Fruit fly (Drosophila melanogaster) whole organism, embryonic: Measurements from ENCODE around the gene CG11085.

ENCODE experiments used
- Bgb ChIP-seq: fragments of 200-800 bp; sonication (Bioruptor generic); IDR thresholded peaks from 2 replicates; pipeline ENCODE4 v1.3.6; 2022; ENCODE audit warnings: missing biosample characterization, missing genetic modification characterization; ENCODE audit not compliant: partially characterized antibody
- CG10267 ChIP-seq: fragments of 200-800 bp; sonication (Bioruptor generic); optimal IDR thresholded peaks from 2 replicates; lab custom pipeline; 2018; ENCODE audit warnings: missing biosample characterization, mild to moderate bottlenecking, missing genetic modification characterization, moderate library complexity
- CG12219 ChIP-seq: fragments of 200-800 bp; sonication (Bioruptor generic); optimal IDR thresholded peaks from 3 replicates; lab custom pipeline; 2018; ENCODE audit warnings: missing biosample characterization, mild to moderate bottlenecking, missing genetic modification characterization
- CG15601 ChIP-seq: fragments of 200-800 bp; sonication (Bioruptor generic); optimal IDR thresholded peaks from 3 replicates; lab custom pipeline; 2019; ENCODE audit warnings: missing biosample characterization, mild to moderate bottlenecking, missing genetic modification characterization, moderate library complexity
- CG16779 ChIP-seq: fragments of 200-800 bp; sonication (Bioruptor generic); IDR thresholded peaks from 2 replicates; pipeline ENCODE4 v1.3.6; 2022; ENCODE audit warnings: missing biosample characterization, missing genetic modification characterization
- CG16813 ChIP-seq: fragments of 200-800 bp; sonication (Bioruptor generic); IDR thresholded peaks from 3 replicates; pipeline ENCODE4 v1.3.6; 2022; ENCODE audit warnings: missing biosample characterization, missing genetic modification characterization; ENCODE audit not compliant: partially characterized antibody
- CG17802 ChIP-seq: fragments of 200-800 bp; sonication (Bioruptor generic); optimal IDR thresholded peaks from 2 replicates; lab custom pipeline; 2018; ENCODE audit warnings: missing biosample characterization, mild to moderate bottlenecking, missing genetic modification characterization, moderate library complexity
- CG30431 ChIP-seq: fragments of 200-800 bp; sonication (Bioruptor generic); optimal IDR thresholded peaks from 2 replicates; lab custom pipeline; 2017; ENCODE audit warnings: missing biosample characterization, missing genetic modification characterization
- CG4820 ChIP-seq: fragments of 200-800 bp; sonication (Bioruptor generic); optimal IDR thresholded peaks from 3 replicates; lab custom pipeline; 2016; ENCODE audit warnings: missing biosample characterization, missing genetic modification characterization
- CG7271 ChIP-seq: fragments of 200-800 bp; sonication (Bioruptor generic); optimal IDR thresholded peaks from 2 replicates; lab custom pipeline; 2018; ENCODE audit warnings: missing biosample characterization, mild to moderate bottlenecking, missing genetic modification characterization, moderate library complexity
- CG8359 ChIP-seq: fragments of 200-800 bp; sonication (Bioruptor generic); optimal IDR thresholded peaks from 2 replicates; lab custom pipeline; 2017; ENCODE audit warnings: missing biosample characterization, mild to moderate bottlenecking, missing genetic modification characterization, borderline replicate concordance
- CG9727 ChIP-seq: fragments of 200-800 bp; sonication (Bioruptor generic); optimal IDR thresholded peaks from 3 replicates; lab custom pipeline; 2017; ENCODE audit warnings: missing biosample characterization, mild to moderate bottlenecking, missing genetic modification characterization
- Deaf1 ChIP-seq: fragments of 200-800 bp; optimal IDR thresholded peaks from 3 replicates; lab custom pipeline; 2019; ENCODE audit warnings: missing biosample characterization, mild to moderate bottlenecking, missing genetic modification characterization, moderate library complexity
- Dll ChIP-seq: fragments of 200-800 bp; sonication (Bioruptor generic); IDR thresholded peaks from 4 replicates; pipeline ENCODE4 v1.3.6; 2022; ENCODE audit warnings: missing biosample characterization, missing genetic modification characterization; ENCODE audit not compliant: partially characterized antibody
- Drgx ChIP-seq: fragments of 200-800 bp; sonication (Bioruptor generic); IDR thresholded peaks from 2 replicates; pipeline ENCODE4 v1.3.6; 2022; ENCODE audit warnings: missing biosample characterization, missing genetic modification characterization
- Eip74EF ChIP-seq, 2 experiments: fragments of 200-800 bp in 1 of 2; fragments of >200 bp in 1 of 2; sonication (Bioruptor generic) in 1 of 2; optimal IDR thresholded peaks; 2 replicates each; lab custom pipeline; 2017 to 2019; ENCODE audit warnings: missing biosample characterization in 2 of 2, missing genetic modification characterization in 2 of 2, mild to moderate bottlenecking in 1 of 2, moderate library complexity in 1 of 2
- HHEX ChIP-seq: fragments of 200-800 bp; sonication (Bioruptor generic); optimal IDR thresholded peaks from 3 replicates; lab custom pipeline; 2017; ENCODE audit warnings: missing biosample characterization, mild to moderate bottlenecking, missing genetic modification characterization, missing genetic modification reagents
- HmgD ChIP-seq: fragments of 200-800 bp; sonication (Bioruptor generic); optimal IDR thresholded peaks from 3 replicates; lab custom pipeline; 2016; ENCODE audit warnings: missing biosample characterization, missing genetic modification characterization
- Hr51 ChIP-seq, 2 experiments: fragments of 200-800 bp; sonication (Bioruptor generic); optimal IDR thresholded peaks; 2 replicates in 1 of 2; 3 replicates in 1 of 2; lab custom pipeline; 2016 to 2018; ENCODE audit warnings: missing biosample characterization in 2 of 2, missing genetic modification characterization in 2 of 2, mild to moderate bottlenecking in 1 of 2, moderate library complexity in 1 of 2
- MTF-1 ChIP-seq: fragments of 200-800 bp; sonication (Bioruptor generic); optimal IDR thresholded peaks from 2 replicates; lab custom pipeline; 2018; ENCODE audit warnings: missing biosample characterization, mild to moderate bottlenecking, missing genetic modification characterization, borderline replicate concordance
- Myb ChIP-seq: fragments of 200-800 bp; sonication (Bioruptor generic); optimal IDR thresholded peaks from 2 replicates; lab custom pipeline; 2016; ENCODE audit warnings: missing biosample characterization, missing genetic modification characterization
- Opbp ChIP-seq: fragments of 200-800 bp; sonication (Bioruptor generic); IDR thresholded peaks from 3 replicates; pipeline ENCODE4 v1.3.6; 2022; ENCODE audit warnings: missing biosample characterization, missing genetic modification characterization; ENCODE audit not compliant: partially characterized antibody
- Side ChIP-seq: fragments of 200-800 bp; sonication (Bioruptor generic); optimal IDR thresholded peaks from 2 replicates; lab custom pipeline; 2016; ENCODE audit warnings: missing biosample characterization, missing genetic modification characterization
- Sin3A ChIP-seq: fragments of >200 bp; optimal IDR thresholded peaks from 2 replicates; lab custom pipeline; 2018
- abd-A ChIP-seq: fragments of 200-800 bp; sonication (Bioruptor generic); optimal IDR thresholded peaks from 3 replicates; lab custom pipeline; 2019; ENCODE audit warnings: missing biosample characterization, mild to moderate bottlenecking, missing genetic modification characterization, moderate library complexity
- ac ChIP-seq: fragments of 200-800 bp; sonication (Bioruptor generic); optimal IDR thresholded peaks from 3 replicates; lab custom pipeline; 2017; ENCODE audit warnings: missing biosample characterization, mild to moderate bottlenecking, missing genetic modification characterization
- cg ChIP-seq: fragments of 200-800 bp; sonication (Bioruptor generic); optimal IDR thresholded peaks from 3 replicates; lab custom pipeline; 2019; ENCODE audit warnings: missing biosample characterization, mild to moderate bottlenecking, missing genetic modification characterization, moderate library complexity
- chif ChIP-seq, 2 experiments: fragments of 200-800 bp; sonication (Bioruptor generic); optimal IDR thresholded peaks; 3 replicates each; lab custom pipeline; 2016; ENCODE audit warnings: missing biosample characterization in 2 of 2, missing genetic modification characterization in 2 of 2
- dpn ChIP-seq, 2 experiments: fragments of 200-800 bp; sonication (Bioruptor generic); optimal IDR thresholded peaks; 3 replicates each; lab custom pipeline; 2016; ENCODE audit warnings: missing biosample characterization in 2 of 2, missing genetic modification characterization in 2 of 2
- en ChIP-seq: fragments of 200-800 bp; sonication (Bioruptor generic); optimal IDR thresholded peaks from 2 replicates; lab custom pipeline; 2016; ENCODE audit warnings: missing biosample characterization, missing genetic modification characterization
- gro ChIP-seq: fragments of 200-800 bp; sonication (Bioruptor generic); optimal IDR thresholded peaks from 2 replicates; lab custom pipeline; 2016; ENCODE audit warnings: missing biosample characterization, missing genetic modification characterization
- jumu ChIP-seq: fragments of 200-800 bp; sonication (Bioruptor generic); optimal IDR thresholded peaks from 3 replicates; lab custom pipeline; 2016; ENCODE audit warnings: missing biosample characterization, missing genetic modification characterization
- mirr ChIP-seq: fragments of 200-800 bp; sonication (Bioruptor generic); optimal IDR thresholded peaks from 3 replicates; lab custom pipeline; 2018; ENCODE audit warnings: missing biosample characterization, mild to moderate bottlenecking, missing genetic modification characterization
- mld ChIP-seq: fragments of 200-800 bp; sonication (Bioruptor generic); IDR thresholded peaks from 3 replicates; pipeline ENCODE4 v1.3.6; 2022; ENCODE audit warnings: missing biosample characterization, missing genetic modification characterization; ENCODE audit not compliant: partially characterized antibody
- nerfin-2 ChIP-seq: fragments of 200-800 bp; sonication (Bioruptor generic); IDR thresholded peaks from 2 replicates; pipeline ENCODE4 v1.3.6; 2022; ENCODE audit warnings: missing biosample characterization, missing genetic modification characterization; ENCODE audit not compliant: partially characterized antibody
- psq ChIP-seq: fragments of 200-800 bp; sonication (Bioruptor generic); optimal IDR thresholded peaks from 2 replicates; lab custom pipeline; 2017; ENCODE audit warnings: missing biosample characterization, missing genetic modification characterization
- pzg ChIP-seq: fragments of 200-800 bp; sonication (Bioruptor generic); optimal IDR thresholded peaks from 3 replicates; lab custom pipeline; 2018; ENCODE audit warnings: missing biosample characterization, mild to moderate bottlenecking, missing genetic modification characterization, moderate library complexity
- ranshi ChIP-seq: fragments of 200-800 bp; sonication (Bioruptor generic); IDR thresholded peaks from 2 replicates; pipeline ENCODE4 v1.3.6; 2022; ENCODE audit warnings: missing biosample characterization, missing genetic modification characterization
- repo ChIP-seq: fragments of 200-800 bp; sonication (Bioruptor generic); optimal IDR thresholded peaks from 2 replicates; lab custom pipeline; 2016; ENCODE audit warnings: missing biosample characterization, missing genetic modification characterization
- rib ChIP-seq: fragments of 200-800 bp; sonication (Bioruptor generic); IDR thresholded peaks from 2 replicates; pipeline ENCODE4 v1.3.6; 2022; ENCODE audit warnings: missing biosample characterization, missing genetic modification characterization
- sd ChIP-seq: fragments of 200-800 bp; sonication (Bioruptor generic); optimal IDR thresholded peaks from 3 replicates; lab custom pipeline; 2018; ENCODE audit warnings: missing biosample characterization, mild to moderate bottlenecking, missing genetic modification characterization, moderate library complexity
- slbo ChIP-seq: fragments of 200-800 bp; sonication (Bioruptor generic); IDR thresholded peaks from 2 replicates; pipeline ENCODE4 v1.3.6; 2022; ENCODE audit warnings: missing biosample characterization, missing genetic modification characterization
- sqz ChIP-seq: fragments of 200-800 bp; sonication (Bioruptor generic); optimal IDR thresholded peaks from 3 replicates; lab custom pipeline; 2018; ENCODE audit warnings: missing biosample characterization, mild to moderate bottlenecking, missing genetic modification characterization
- tap ChIP-seq: fragments of 200-800 bp; optimal IDR thresholded peaks from 3 replicates; lab custom pipeline; 2019; ENCODE audit warnings: missing biosample characterization, mild to moderate bottlenecking, missing genetic modification characterization, moderate library complexity
- tna ChIP-seq: fragments of 200-800 bp; sonication (Bioruptor generic); IDR thresholded peaks from 2 replicates; pipeline ENCODE4 v1.3.6; 2022; ENCODE audit warnings: missing biosample characterization, missing genetic modification characterization; ENCODE audit not compliant: partially characterized antibody
- trem ChIP-seq: fragments of 200-800 bp; optimal IDR thresholded peaks from 3 replicates; lab custom pipeline; 2019; ENCODE audit warnings: missing biosample characterization, mild to moderate bottlenecking, missing genetic modification characterization, moderate library complexity
- vnd ChIP-seq: fragments of 200-800 bp; sonication (Bioruptor generic); IDR thresholded peaks from 3 replicates; pipeline ENCODE4 v1.3.6; 2022; ENCODE audit warnings: missing biosample characterization, missing genetic modification characterization; ENCODE audit not compliant: partially characterized antibody
- zen2 ChIP-seq: fragments of 200-800 bp; sonication (Bioruptor generic); IDR thresholded peaks from 3 replicates; pipeline ENCODE4 v1.3.6; 2022; ENCODE audit warnings: missing biosample characterization, missing genetic modification characterization; ENCODE audit not compliant: partially characterized antibody

The CG11085 gene

dm6 chrX:12653574-12653973, 37.5 kb downstream of the CG11085 start, which contains the start of gene CkIalpha (continued):
- TF ChIP-seq Deaf1 (tag; lab: Kevin White, UChicago) (peak; percentile 16), CG4820 (GFP tag; lab: Kevin White, UChicago) (peak; percentile 24), CG17802 (tag; lab: Kevin White, UChicago) (peak; percentile 9), psq (GFP tag; lab: Kevin White, UChicago) (no peak), CG12219 (GFP tag; lab: Kevin White, UChicago) (no peak), rib (GFP tag; lab: Robert Waterston, UW) (peak; percentile 75), gro (GFP tag; lab: Kevin White, UChicago) (peak; percentile 79), sd (no peak), cg (GFP tag; lab: Kevin White, UChicago) (no peak), mirr (no peak), Dll (peak; percentile 96), Myb (peak; percentile 64), jumu (peak; percentile 67), abd-A (tag; lab: Kevin White, UChicago) (no peak), chif (GFP tag; optimal IDR thresholded peaks at IDR 0.05; lab: Kevin White, UChicago) (peak in 1 of 2 experiments; percentile 14), sqz (no peak), dpn (GFP tag; optimal IDR thresholded peaks at IDR 0.05; lab: Kevin White, UChicago) (peak; percentile 62 to 68), nerfin-2 (GFP tag; lab: Robert Waterston, UW) (peak; percentile 95)

- TF ChIP-seq Opbp (GFP tag; lab: Robert Waterston, UW), result peak; percentile 73; the same call in 2 of the 3 replicates
- no peak for TF ChIP-seq tap (tag; lab: Kevin White, UChicago)
- TF ChIP-seq CG7271 (tag; lab: Kevin White, UChicago), result no peak
- peak; percentile 26 for TF ChIP-seq trem (tag; lab: Kevin White, UChicago)
- TF ChIP-seq repo (GFP tag; lab: Kevin White, UChicago), result no peak
- 0 out of 3 replicates have a peak, but pooled peaks have one; percentile 47 for TF ChIP-seq mld (GFP tag; lab: Robert Waterston, UW)
- 0 out of 2 replicates have a peak, but pooled peaks have one; percentile 14 for TF ChIP-seq Drgx
- peak in 1 of 2 experiments; percentile 9 for TF ChIP-seq Eip74EF (GFP tag; optimal IDR thresholded peaks at IDR 0.05; lab: Kevin White, UChicago)
- TF ChIP-seq CG10267 (tag; lab: Kevin White, UChicago), result peak; percentile 36
- no peak for TF ChIP-seq slbo (GFP tag; lab: Robert Waterston, UW)
- TF ChIP-seq Bgb (GFP tag; lab: Robert Waterston, UW), result peak; percentile 18; the same call in 1 of the 2 replicates
- TF ChIP-seq CG16779 (GFP tag; lab: Robert Waterston, UW), result no peak
- TF ChIP-seq en (GFP tag; lab: Kevin White, UChicago), result no peak
- no peak for TF ChIP-seq Hr51 (GFP tag; optimal IDR thresholded peaks at IDR 0.05; lab: Kevin White, UChicago)
- no peak for TF ChIP-seq CG9727 (GFP tag; lab: Kevin White, UChicago)
- TF ChIP-seq CG15601, result peak; percentile 3
- no peak for TF ChIP-seq Sin3A (lab: Kevin White, UChicago)
- TF ChIP-seq MTF-1, result no peak
- peak; percentile 34 for TF ChIP-seq Side (GFP tag; lab: Kevin White, UChicago)
- TF ChIP-seq zen2 (GFP tag; lab: Robert Waterston, UW), result 0 out of 3 replicates have a peak, but pooled peaks have one; percentile 18
- no peak; the same call in 1 of the 2 replicates for TF ChIP-seq tna (GFP tag; lab: Robert Waterston, UW)
- TF ChIP-seq ranshi (GFP tag; lab: Robert Waterston, UW), result no peak
- no peak for TF ChIP-seq ac
- TF ChIP-seq CG30431 (GFP tag; lab: Kevin White, UChicago), result no peak
- TF ChIP-seq HmgD (GFP tag; lab: Kevin White, UChicago), result peak; percentile 61
- 0 out of 3 replicates have a peak, but pooled peaks have one; percentile 25 for TF ChIP-seq vnd (GFP tag; lab: Robert Waterston, UW)
- TF ChIP-seq pzg (GFP tag; lab: Kevin White, UChicago), result peak; percentile 22
- TF ChIP-seq HHEX (GFP tag; lab: Kevin White, UChicago), result peak; percentile 15
- no peak for TF ChIP-seq CG8359 (GFP tag; lab: Kevin White, UChicago)
- TF ChIP-seq CG16813 (GFP tag; lab: Robert Waterston, UW), result peak; percentile 57; the same call in 2 of the 3 replicates
Measured at dm6 chrX:12654288-12654729, 38.2 kb downstream of the CG11085 start.
